Worm (Caenorhabditis elegans): Measurements from ENCODE around the gene dpy-28.
A peak's percentile ranks its signal among the peaks of the same experiment; 100 is the strongest.

The dpy-28 gene

DNA sequence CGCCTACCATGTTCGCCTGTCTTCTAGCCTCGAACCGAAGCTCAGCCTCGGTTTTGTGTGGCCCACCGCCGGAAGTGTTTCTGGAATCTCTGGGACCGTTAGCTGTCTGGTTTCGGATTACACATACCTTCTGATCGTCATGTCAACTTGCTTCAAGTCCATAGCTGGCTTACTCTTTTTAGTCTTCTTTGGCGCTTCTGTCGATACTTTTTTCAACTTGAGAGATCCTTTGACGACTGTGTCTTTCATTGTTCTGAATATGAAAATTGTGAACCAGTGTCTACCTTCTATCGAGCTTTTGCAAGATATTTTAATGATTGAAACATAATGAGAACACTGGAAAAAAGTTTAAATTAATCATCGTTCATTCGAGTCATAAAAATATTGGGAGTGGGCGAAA, 22.4 kb upstream of the dpy-28 start, which contains the start of gene K01G5.8 (continued):
- TF ChIP-seq ets-4 (GFP tag; optimal IDR thresholded peaks at IDR 0.05) = no peak
- TF ChIP-seq sptf-2 (GFP tag; optimal IDR thresholded peaks at IDR 0.05) = no peak
- no peak for TF ChIP-seq lir-1 (GFP tag; conservative IDR thresholded peaks at IDR 0.05)
- no peak for TF ChIP-seq pha-4 (tag; optimal IDR thresholded peaks at IDR 0.05)
- peak; percentile 67 for TF ChIP-seq madf-6 (GFP tag; IDR thresholded peaks at IDR 0.05)
- peak; percentile 29 for TF ChIP-seq snpc-1.1 (tag; optimal IDR thresholded peaks at IDR 0.05; ENCODE audit: insufficient read depth)
- TF ChIP-seq nhr-90 (tag; optimal IDR thresholded peaks at IDR 0.05) = no peak
- peak; percentile 39 for TF ChIP-seq lin-54 (GFP tag; optimal IDR thresholded peaks at IDR 0.05)
- TF ChIP-seq ztf-28 (GFP tag; IDR thresholded peaks at IDR 0.05) = no peak
- no peak for TF ChIP-seq snpc-3.4 (tag; optimal IDR thresholded peaks at IDR 0.05)
- TF ChIP-seq dpff-1 (tag; optimal IDR thresholded peaks at IDR 0.05) = no peak
- 0 out of 2 replicates have a peak, but pooled peaks have one; percentile 12 for TF ChIP-seq nfyb-1 (GFP tag; IDR thresholded peaks at IDR 0.05)
- TF ChIP-seq nhr-120 (GFP tag; IDR thresholded peaks at IDR 0.05) = no peak

DNA sequence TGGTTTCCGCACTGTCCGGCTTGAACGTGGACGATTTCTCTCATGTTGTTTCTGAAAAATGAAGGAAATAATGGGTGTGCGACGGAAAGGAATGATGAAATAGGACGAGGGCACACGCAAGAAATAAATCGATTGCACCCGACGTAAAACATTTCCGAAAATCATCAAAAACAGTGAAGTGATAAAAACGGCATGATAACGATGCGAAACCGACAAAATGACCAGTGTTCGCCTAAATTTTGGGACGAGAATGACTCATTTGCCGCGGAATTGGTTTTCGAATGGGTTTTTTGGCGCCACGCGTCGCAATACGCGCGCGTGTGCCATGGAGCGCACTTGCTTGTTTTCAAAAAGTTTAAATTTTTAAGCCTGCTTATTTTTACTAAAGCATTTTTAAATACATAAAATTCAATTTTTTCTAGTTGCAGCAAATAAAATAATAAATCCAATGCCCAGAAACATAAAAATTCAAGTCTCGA, 20.5 kb upstream of the dpy-28 start, which contains the start of the genes tbb-1 and rib-2:
tbb-1 (minus strand) TSS at position 51 of the 479 bp plus-strand sequence.
rib-2 (plus strand) TSS at position 429 of the 479 bp plus-strand sequence.
- TF ChIP-seq dox-1 (GFP tag; IDR thresholded peaks at IDR 0.05) (peak; percentile 99), F49E8.2 (tag; optimal IDR thresholded peaks at IDR 0.05; ENCODE audit: insufficient read depth) (peak; percentile 95), lsl-1 (GFP tag; optimal IDR thresholded peaks at IDR 0.05) (peak; percentile 92), gei-17 (GFP tag; optimal IDR thresholded peaks at IDR 0.05) (no peak), ztf-3 (GFP tag; optimal IDR thresholded peaks at IDR 0.05) (no peak), ztf-26 (tag; optimal IDR thresholded peaks at IDR 0.05) (peak; percentile 54), F55B11.4 (tag; optimal IDR thresholded peaks at IDR 0.05; ENCODE audit: borderline replicate concordance, insufficient read depth) (no peak), ceh-79 (tag; optimal IDR thresholded peaks at IDR 0.05) (no peak), rec-8 (tag; optimal IDR thresholded peaks at IDR 0.05) (no peak), F23B12.7 (tag; optimal IDR thresholded peaks at IDR 0.05; ENCODE audit: insufficient read depth) (peak; percentile 93), madf-6 (GFP tag; IDR thresholded peaks at IDR 0.05) (peak; percentile 100), ccch-3 (GFP tag; optimal IDR thresholded peaks at IDR 0.05) (no peak), C17E4.6 (GFP tag; IDR thresholded peaks at IDR 0.05) (peak; percentile 95), lir-1 (GFP tag; conservative IDR thresholded peaks at IDR 0.05) (peak; percentile 85), K12H6.12 (tag; optimal IDR thresholded peaks at IDR 0.05) (peak; percentile 38), Y53G8AR.9 (GFP tag; conservative IDR thresholded peaks at IDR 0.05) (peak; percentile 98), egrh-3 (GFP tag; IDR thresholded peaks at IDR 0.05) (peak; percentile 46; the same call in 1 of the 2 replicates), ekl-4 (GFP tag; IDR thresholded peaks at IDR 0.05) (peak; percentile 96), nfya-2 (GFP tag; IDR thresholded peaks at IDR 0.05) (peak; percentile 56; the same call in 1 of the 2 replicates), attf-6 (GFP tag; IDR thresholded peaks at IDR 0.05) (peak; percentile 87), nhr-27 (tag; optimal IDR thresholded peaks at IDR 0.05) (no peak), madf-3 (GFP tag; IDR thresholded peaks at IDR 0.05) (peak; percentile 97), madf-8 (GFP tag; conservative IDR thresholded peaks at IDR 0.05) (peak; percentile 99), dpl-1 (GFP tag; optimal IDR thresholded peaks at IDR 0.05) (peak; percentile 99), egl-18 (GFP tag; IDR thresholded peaks at IDR 0.05) (no peak), die-1 (tag; optimal IDR thresholded peaks at IDR 0.05) (peak; percentile 38), cebp-2 (GFP tag; IDR thresholded peaks at IDR 0.05) (no peak), egl-44 (GFP tag; IDR thresholded peaks at IDR 0.05) (peak; percentile 83), hsf-1 (GFP tag; IDR thresholded peaks at IDR 0.05) (peak; percentile 95), bed-1 (GFP tag; IDR thresholded peaks at IDR 0.05) (no peak), B0019.2 (GFP tag; conservative IDR thresholded peaks at IDR 0.05) (peak; percentile 97), atf-7 (tag; optimal IDR thresholded peaks at IDR 0.05) (peak; percentile 29), F57C9.4 (tag; optimal IDR thresholded peaks at IDR 0.05) (no peak), T07F8.4 (tag; optimal IDR thresholded peaks at IDR 0.05) (no peak), madf-10 (tag; optimal IDR thresholded peaks at IDR 0.05) (peak; percentile 78)
